Fruit fly (Drosophila melanogaster): ENCODE data around the gene Lk.

Lk gene

dm6 chr3L:14559659-14560058, 905 bp downstream of the Lk start, which contains the start of gene CG34039 (continued):
- no peak for TF ChIP-seq otp (GFP tag; IDR thresholded peaks at IDR 0.05)
- TF ChIP-seq rib (GFP tag; IDR thresholded peaks at IDR 0.05): no peak
- no peak for TF ChIP-seq Deaf1 (tag; optimal IDR thresholded peaks at IDR 0.05)
- TF ChIP-seq Ets97D (GFP tag; optimal IDR thresholded peaks at IDR 0.05): peak; percentile 56
- no peak for TF ChIP-seq CG14441 (GFP tag; IDR thresholded peaks at IDR 0.05)
- TF ChIP-seq dati (GFP tag; IDR thresholded peaks at IDR 0.05): no peak
- TF ChIP-seq CG6654 (GFP tag; optimal IDR thresholded peaks at IDR 0.05): no peak
- no peak for TF ChIP-seq kah (GFP tag; optimal IDR thresholded peaks at IDR 0.05)
- peak; percentile 78 for TF ChIP-seq sens (GFP tag)
- no peak for TF ChIP-seq Dad (GFP tag; optimal IDR thresholded peaks at IDR 0.05)
- no peak for TF ChIP-seq CG4424 (GFP tag; optimal IDR thresholded peaks at IDR 0.05)
- peak; percentile 97 for TF ChIP-seq E2f2 (GFP tag; IDR thresholded peaks at IDR 0.05)
- TF ChIP-seq Mes4 (GFP tag; optimal IDR thresholded peaks at IDR 0.05): no peak
- peak; percentile 65 for TF ChIP-seq sd (tag; optimal IDR thresholded peaks at IDR 0.05)
- peak; percentile 96 for TF ChIP-seq Dp (GFP tag; optimal IDR thresholded peaks at IDR 0.05)
- no peak for TF ChIP-seq E2f1 (GFP tag; IDR thresholded peaks at IDR 0.05)
- no peak for TF ChIP-seq CG13296 (GFP tag; optimal IDR thresholded peaks at IDR 0.05)
- no peak for TF ChIP-seq CG17385 (GFP tag; optimal IDR thresholded peaks at IDR 0.05)
- no peak for TF ChIP-seq D19A (tag; optimal IDR thresholded peaks at IDR 0.05)
- TF ChIP-seq Nf-YA (GFP tag; IDR thresholded peaks at IDR 0.05): no peak
- peak; percentile 69 for TF ChIP-seq phol (tag; optimal IDR thresholded peaks at IDR 0.05)
- no peak for TF ChIP-seq sisA (GFP tag; IDR thresholded peaks at IDR 0.05)
- peak; percentile 28 for TF ChIP-seq zen (tag; optimal IDR thresholded peaks at IDR 0.05)
- TF ChIP-seq ap (GFP tag; IDR thresholded peaks at IDR 0.05): no peak
- TF ChIP-seq Doc3 (GFP tag; IDR thresholded peaks at IDR 0.05; ENCODE audit: partially characterized antibody): peak; percentile 96
- no peak for TF ChIP-seq CG13775 (GFP tag; optimal IDR thresholded peaks at IDR 0.05)
- TF ChIP-seq CG15601 (tag; optimal IDR thresholded peaks at IDR 0.05): peak; percentile 65
- peak; percentile 66 for TF ChIP-seq CG4617 (GFP tag; optimal IDR thresholded peaks at IDR 0.05; ENCODE audit: borderline replicate concordance)
- TF ChIP-seq CG11696 (GFP tag; IDR thresholded peaks at IDR 0.05): no peak
- peak; percentile 9 for TF ChIP-seq CG17568 (GFP tag; optimal IDR thresholded peaks at IDR 0.05)
- no peak for TF ChIP-seq CG7556 (GFP tag; optimal IDR thresholded peaks at IDR 0.05)
- TF ChIP-seq B-H2 (GFP tag; optimal IDR thresholded peaks at IDR 0.05): no peak
- no peak for TF ChIP-seq HHEX (GFP tag; optimal IDR thresholded peaks at IDR 0.05)
- peak; percentile 24 for TF ChIP-seq gfzf (GFP tag; optimal IDR thresholded peaks at IDR 0.05)
- TF ChIP-seq tgo (GFP tag; IDR thresholded peaks at IDR 0.05): no peak
- no peak for TF ChIP-seq D19B (GFP tag; optimal IDR thresholded peaks at IDR 0.05)
- no peak for TF ChIP-seq CG17912 (GFP tag; optimal IDR thresholded peaks at IDR 0.05)
- no peak for TF ChIP-seq Chrac-16 (GFP tag; optimal IDR thresholded peaks at IDR 0.05)
- no peak for TF ChIP-seq salm (tag; optimal IDR thresholded peaks at IDR 0.05)
- TF ChIP-seq btn (GFP tag; optimal IDR thresholded peaks at IDR 0.05): no peak
- no peak for TF ChIP-seq sqz (GFP tag; optimal IDR thresholded peaks at IDR 0.05)
- no peak for TF ChIP-seq emc (GFP tag; optimal IDR thresholded peaks at IDR 0.05)
- TF ChIP-seq Ptx1 (GFP tag; IDR thresholded peaks at IDR 0.05): no peak
- 0 out of 2 replicates have a peak, but pooled peaks have one; percentile 21 for TF ChIP-seq CG31441 (GFP tag; IDR thresholded peaks at IDR 0.05)
- no peak for TF ChIP-seq lola (GFP tag; optimal IDR thresholded peaks at IDR 0.05)
- TF ChIP-seq CG15514 (GFP tag; optimal IDR thresholded peaks at IDR 0.05): peak; percentile 79
- peak; percentile 38 for TF ChIP-seq CG3847 (GFP tag; IDR thresholded peaks at IDR 0.05)
- peak; percentile 97 for TF ChIP-seq unc-4 (GFP tag; IDR thresholded peaks at IDR 0.05; ENCODE audit: partially characterized antibody)
- no peak for TF ChIP-seq chm (GFP tag; IDR thresholded peaks at IDR 0.05)
- no peak for TF ChIP-seq br (optimal IDR thresholded peaks at IDR 0.05)
- no peak for TF ChIP-seq grn (GFP tag; optimal IDR thresholded peaks at IDR 0.05)
- TF ChIP-seq CG9215 (GFP tag; IDR thresholded peaks at IDR 0.05): no peak
